Worm (Caenorhabditis elegans) whole organism, L3 larva: ENCODE results near the gene dhs-9.

Experiments used
- R02D3.7 ChIP-seq: fragments of 150-350 bp; optimal IDR thresholded peaks from 2 replicates; lab custom pipeline; 2014; ENCODE audit warnings: missing biosample characterization, missing genetic modification characterization
- ZK546.5 ChIP-seq: sonication (generic microtip); optimal IDR thresholded peaks from 2 replicates; lab custom pipeline; 2017; ENCODE audit warnings: missing biosample characterization, missing genetic modification characterization
- ama-1 ChIP-seq: fragments of 150-350 bp; optimal IDR thresholded peaks from 2 replicates; lab custom pipeline; 2018
- ceh-28 ChIP-seq: fragments of 150-350 bp; optimal IDR thresholded peaks from 2 replicates; lab custom pipeline; 2014; ENCODE audit warnings: missing biosample characterization, missing genetic modification reagents, missing genetic modification characterization
- ceh-82 ChIP-seq: fragments of 150-350 bp; optimal IDR thresholded peaks from 2 replicates; lab custom pipeline; 2014; ENCODE audit warnings: missing biosample characterization, missing genetic modification characterization
- daf-12 ChIP-seq: fragments of 150-350 bp; optimal IDR thresholded peaks from 2 replicates; lab custom pipeline; 2014; ENCODE audit warnings: missing biosample characterization, missing genetic modification reagents, missing genetic modification characterization
- egl-5 ChIP-seq: fragments of 150-350 bp; optimal IDR thresholded peaks from 2 replicates; lab custom pipeline; 2017; ENCODE audit warnings: missing biosample characterization, missing genetic modification reagents, missing genetic modification characterization, inconsistent platforms
- elt-1 ChIP-seq: fragments of 150-350 bp; optimal IDR thresholded peaks from 2 replicates; lab custom pipeline; 2014; ENCODE audit warnings: missing biosample characterization, missing genetic modification characterization
- elt-2 ChIP-seq: sonication (generic microtip); optimal IDR thresholded peaks from 2 replicates; lab custom pipeline; 2016; ENCODE audit warnings: missing genetic modification reagents, mild to moderate bottlenecking, missing genetic modification characterization, missing compliant biosample characterization
- elt-3 ChIP-seq, 3 experiments: fragments of 150-350 bp in 1 of 3; sonication (generic microtip) in 2 of 3; optimal IDR thresholded peaks; 2 replicates in 2 of 3; 4 replicates in 1 of 3; lab custom pipeline; 2014 to 2017; ENCODE audit warnings: missing biosample characterization in 3 of 3, missing genetic modification characterization in 3 of 3
- fkh-10 ChIP-seq: sonication (generic microtip); optimal IDR thresholded peaks from 2 replicates; lab custom pipeline; 2017; ENCODE audit warnings: missing biosample characterization, missing genetic modification reagents, missing genetic modification characterization
- fos-1 ChIP-seq: fragments of 150-350 bp; optimal IDR thresholded peaks from 2 replicates; lab custom pipeline; 2014; ENCODE audit warnings: missing biosample characterization, missing genetic modification characterization
- hmg-11 ChIP-seq: sonication (generic microtip); optimal IDR thresholded peaks from 2 replicates; lab custom pipeline; 2016; ENCODE audit warnings: missing genetic modification characterization, missing compliant biosample characterization
- jun-1 ChIP-seq: fragments of 150-350 bp; optimal IDR thresholded peaks from 2 replicates; lab custom pipeline; 2014; ENCODE audit warnings: missing biosample characterization, missing genetic modification reagents, missing genetic modification characterization
- lin-15B ChIP-seq: fragments of 150-350 bp; optimal IDR thresholded peaks from 2 replicates; lab custom pipeline; 2014; ENCODE audit warnings: missing biosample characterization, missing genetic modification characterization
- lin-39 ChIP-seq: fragments of 150-350 bp; optimal IDR thresholded peaks from 2 replicates; lab custom pipeline; 2018; ENCODE audit warnings: missing biosample characterization, missing genetic modification reagents, missing genetic modification characterization
- lsy-12 ChIP-seq: sonication (generic microtip); optimal IDR thresholded peaks from 2 replicates; lab custom pipeline; 2016; ENCODE audit warnings: mild to moderate bottlenecking, missing genetic modification characterization, missing compliant biosample characterization
- mml-1 ChIP-seq: fragments of 150-350 bp; sonication (generic microtip); optimal IDR thresholded peaks from 3 replicates; lab custom pipeline; 2014; ENCODE audit warnings: missing biosample characterization, missing genetic modification characterization
- nfya-1 ChIP-seq: sonication (generic microtip); optimal IDR thresholded peaks from 2 replicates; lab custom pipeline; 2017; ENCODE audit warnings: missing genetic modification characterization, mild to moderate bottlenecking, missing compliant biosample characterization, antibody characterized with exemption, moderate library complexity; ENCODE audit not compliant: insufficient read depth
- nhr-12 ChIP-seq: fragments of 150-350 bp; optimal IDR thresholded peaks from 2 replicates; lab custom pipeline; 2014; ENCODE audit warnings: missing biosample characterization, missing genetic modification characterization
- nhr-23 ChIP-seq: fragments of 150-350 bp; optimal IDR thresholded peaks from 2 replicates; lab custom pipeline; 2014; ENCODE audit warnings: missing biosample characterization, missing genetic modification reagents, missing genetic modification characterization
- nhr-237 ChIP-seq: fragments of 150-350 bp; optimal IDR thresholded peaks from 2 replicates; lab custom pipeline; 2014; ENCODE audit warnings: missing biosample characterization, missing genetic modification characterization
- nhr-25 ChIP-seq: sonication (generic microtip); optimal IDR thresholded peaks from 2 replicates; lab custom pipeline; 2017; ENCODE audit warnings: missing biosample characterization, missing genetic modification characterization
- nhr-28 ChIP-seq: fragments of 150-350 bp; optimal IDR thresholded peaks from 2 replicates; lab custom pipeline; 2014; ENCODE audit warnings: missing biosample characterization, missing genetic modification characterization
- nhr-43 ChIP-seq: sonication (generic microtip); optimal IDR thresholded peaks from 2 replicates; lab custom pipeline; 2016; ENCODE audit warnings: mild to moderate bottlenecking, missing genetic modification characterization, missing compliant biosample characterization; ENCODE audit not compliant: poor library complexity, severe bottlenecking
- nhr-76 ChIP-seq: fragments of 150-350 bp; sonication (generic microtip); optimal IDR thresholded peaks from 5 replicates; lab custom pipeline; 2014; ENCODE audit warnings: missing biosample characterization, missing genetic modification characterization
- nhr-77 ChIP-seq: fragments of 150-350 bp; optimal IDR thresholded peaks from 2 replicates; lab custom pipeline; 2014; ENCODE audit warnings: missing biosample characterization, missing genetic modification characterization
- pha-4 ChIP-seq: fragments of 150-350 bp; optimal IDR thresholded peaks from 2 replicates; lab custom pipeline; 2014; ENCODE audit warnings: missing biosample characterization, missing genetic modification reagents, missing genetic modification characterization
- pqm-1 ChIP-seq: fragments of 150-350 bp; optimal IDR thresholded peaks from 2 replicates; lab custom pipeline; 2017; ENCODE audit warnings: missing biosample characterization, missing genetic modification characterization, inconsistent platforms
- snpc-4 ChIP-seq: fragments of 150-350 bp; optimal IDR thresholded peaks from 2 replicates; lab custom pipeline; 2014; ENCODE audit warnings: missing biosample characterization, missing genetic modification characterization
- tbx-2 ChIP-seq: sonication (generic microtip); optimal IDR thresholded peaks from 2 replicates; lab custom pipeline; 2016; ENCODE audit warnings: mild to moderate bottlenecking, missing genetic modification characterization, missing compliant biosample characterization
- unc-62 ChIP-seq: fragments of 150-350 bp; sonication (generic microtip); optimal IDR thresholded peaks from 4 replicates; lab custom pipeline; 2014; ENCODE audit warnings: missing biosample characterization, missing genetic modification reagents, missing genetic modification characterization
- zag-1 ChIP-seq: fragments of 150-350 bp; optimal IDR thresholded peaks from 2 replicates; lab custom pipeline; 2014; ENCODE audit warnings: missing biosample characterization, missing genetic modification characterization
- ztf-11 ChIP-seq: fragments of 150-350 bp; optimal IDR thresholded peaks from 2 replicates; lab custom pipeline; 2014; ENCODE audit warnings: missing biosample characterization, missing genetic modification characterization
- ztf-4 ChIP-seq: fragments of 150-350 bp; optimal IDR thresholded peaks from 2 replicates; lab custom pipeline; 2014; ENCODE audit warnings: missing biosample characterization, missing genetic modification characterization

dhs-9 gene

ce11 chrIII:5375001-5375532 is 7.2 kb upstream of the dhs-9 start:
- peak; percentile 19 for TF ChIP-seq nfya-1 (tag; lab: Kevin White, UChicago)
- no peak for TF ChIP-seq ama-1 (lab: Kevin White, UChicago)
- peak; percentile 16 for TF ChIP-seq pha-4 (tag; lab: Kevin White, UChicago)

DNA sequence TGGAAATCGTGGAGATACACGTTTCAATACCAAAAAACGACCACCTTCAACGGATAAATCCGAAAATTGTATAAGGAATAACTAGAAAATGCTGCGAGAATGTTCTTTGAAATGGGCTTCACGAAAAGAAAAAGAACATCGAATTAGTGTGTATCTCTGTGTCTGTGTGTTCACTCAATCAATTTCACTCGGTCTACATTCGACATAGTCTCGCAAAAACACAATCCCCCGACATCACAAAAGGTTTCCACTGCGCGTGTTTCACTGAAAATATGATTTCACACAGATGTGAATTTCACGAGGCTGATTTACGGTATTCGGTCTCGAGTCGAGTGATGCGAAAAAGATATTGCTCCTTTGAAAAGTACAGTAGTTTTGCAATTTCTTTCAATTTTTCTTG is 5.9 kb upstream of the dhs-9 start:
- TF ChIP-seq nhr-25 (peak; percentile 5), elt-2 (no peak), elt-1 (tag; lab: Kevin White, UChicago) (no peak), ama-1 (lab: Kevin White, UChicago) (peak; percentile 34), nhr-12 (tag; lab: Kevin White, UChicago) (no peak)
- TF ChIP-seq, all 47 proteins: peak for 2

DNA sequence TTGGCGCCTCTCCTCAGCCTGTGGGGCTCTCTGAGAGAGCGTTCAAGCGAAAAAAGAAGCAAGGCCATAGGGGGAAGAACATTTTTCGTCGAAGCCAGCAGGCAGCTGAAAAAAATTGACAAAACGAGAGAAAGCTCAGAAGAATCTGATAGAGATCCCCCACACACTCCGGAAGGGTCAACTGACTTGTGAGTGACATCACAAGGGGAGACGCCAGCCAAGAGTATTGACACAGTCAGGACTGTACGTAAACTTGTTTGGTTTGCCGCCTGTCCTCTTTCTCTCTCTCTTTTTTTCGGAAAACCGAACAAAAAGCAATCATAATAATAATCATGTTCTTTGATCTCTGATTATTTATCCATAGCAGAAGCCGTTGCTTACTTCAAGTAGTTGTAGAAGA is 5.0 kb upstream of the dhs-9 start:
- TF ChIP-seq ztf-11 (tag; lab: Kevin White, UChicago) (no peak), nfya-1 (tag; lab: Kevin White, UChicago) (no peak), ama-1 (lab: Kevin White, UChicago) (peak; percentile 66), nhr-43 (tag; lab: Kevin White, UChicago) (peak; percentile 8), fkh-10 (GFP tag; lab: Kevin White, UChicago) (peak; percentile 31), elt-2 (no peak), pha-4 (tag; lab: Kevin White, UChicago) (peak; percentile 90)
- TF ChIP-seq, all 47 proteins: peak for 4

DNA sequence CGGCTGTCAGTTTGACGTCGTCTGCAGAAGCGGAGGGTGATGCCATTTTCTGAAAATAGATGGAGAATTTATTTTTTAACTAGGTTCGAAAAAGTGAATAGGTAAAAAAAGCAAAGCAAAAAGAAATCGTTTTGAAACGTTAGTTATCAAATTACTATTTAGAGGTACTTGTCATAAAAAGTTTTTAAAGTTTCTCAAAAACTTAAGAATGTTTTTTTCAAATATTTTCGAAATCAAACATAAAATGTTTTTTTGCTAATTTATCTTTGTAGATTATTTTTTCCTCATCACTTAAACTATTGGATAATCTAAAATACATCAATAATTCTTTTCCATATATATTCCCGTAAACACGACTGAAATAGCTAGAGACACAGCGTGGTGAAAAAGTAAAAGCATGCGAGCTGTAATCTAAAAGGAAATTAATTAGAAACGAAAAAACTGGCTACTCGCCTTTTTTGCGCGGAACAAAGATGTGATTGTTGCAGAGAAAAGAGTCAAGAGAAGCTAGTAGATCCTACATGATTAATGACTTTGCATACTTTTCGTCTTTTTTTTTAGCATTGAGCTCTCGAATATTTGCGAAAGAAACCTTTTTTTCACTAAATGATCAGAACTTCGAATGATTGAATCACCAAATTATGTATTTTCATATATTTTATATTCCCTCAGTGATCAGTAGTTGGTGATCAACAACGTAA is 3.5 kb upstream of the dhs-9 start, which contains the start of gene szy-2:
Gene szy-2 (minus strand): TSS at position 51 of the 701 bp plus-strand sequence.
- no peak for TF ChIP-seq snpc-4 (tag; lab: Kevin White, UChicago)
- TF ChIP-seq lin-39 = peak; percentile 64

DNA sequence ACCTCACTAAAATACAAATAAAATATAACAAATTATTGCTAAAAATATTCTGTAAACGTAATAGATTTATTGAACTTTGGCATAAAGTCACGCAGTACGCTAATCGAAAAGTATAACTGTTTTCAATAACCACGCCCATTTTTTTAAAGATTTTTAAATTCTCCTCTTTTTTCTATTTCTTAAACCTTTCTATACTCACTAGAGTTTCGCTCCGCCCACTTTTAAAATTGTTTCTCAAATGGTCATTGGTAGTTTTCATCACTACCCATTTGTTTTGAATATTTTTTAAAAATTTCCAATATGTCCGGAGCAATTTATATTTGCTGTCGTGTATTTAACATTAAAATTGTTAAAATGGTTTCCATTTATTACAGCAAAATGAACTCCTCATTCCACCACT is 5.9 kb downstream of the dhs-9 start, which contains the start of gene Y32H12A.1:
Gene Y32H12A.1 (plus strand): TSS at position 301 of the 400 bp plus-strand sequence.
- TF ChIP-seq nhr-76 (tag; lab: Kevin White, UChicago) = no peak
- no peak for TF ChIP-seq zag-1 (tag; lab: Kevin White, UChicago)
- TF ChIP-seq elt-3 (tag; optimal IDR thresholded peaks at IDR 0.05; lab: Kevin White, UChicago) = no peak
- TF ChIP-seq ama-1 (lab: Kevin White, UChicago) = no peak
- TF ChIP-seq ztf-11 (tag; lab: Kevin White, UChicago) = no peak
- no peak for TF ChIP-seq ceh-28
- TF ChIP-seq nhr-77 (tag; lab: Kevin White, UChicago) = no peak
- no peak for TF ChIP-seq hmg-11
- no peak for TF ChIP-seq ZK546.5 (tag; lab: Kevin White, UChicago)
- no peak for TF ChIP-seq nhr-25
- TF ChIP-seq tbx-2 (tag; lab: Kevin White, UChicago) = no peak
- no peak for TF ChIP-seq pqm-1
- TF ChIP-seq ceh-82 (tag; lab: Kevin White, UChicago) = no peak
- no peak for TF ChIP-seq nfya-1 (tag; lab: Kevin White, UChicago)
- TF ChIP-seq elt-2 = no peak
- TF ChIP-seq unc-62 (GFP tag; lab: Kevin White, UChicago) = no peak
- TF ChIP-seq mml-1 (tag; lab: Kevin White, UChicago) = no peak
- no peak for TF ChIP-seq nhr-12 (tag; lab: Kevin White, UChicago)
- TF ChIP-seq egl-5 (tag; lab: Kevin White, UChicago) = no peak
- TF ChIP-seq nhr-43 (tag; lab: Kevin White, UChicago) = no peak

ce11 chrIII:5349250-5349649 is 18.6 kb downstream of the dhs-9 start, which contains the start of gene thoc-5:
thoc-5 (minus strand) TSS chrIII:5349401.
- peak; percentile 25 for TF ChIP-seq elt-2
- TF ChIP-seq nhr-43 (tag; lab: Kevin White, UChicago) = peak; percentile 93
- peak; percentile 32 for TF ChIP-seq hmg-11
- peak; percentile 18 for TF ChIP-seq egl-5 (tag; lab: Kevin White, UChicago)
- TF ChIP-seq fkh-10 (GFP tag; lab: Kevin White, UChicago) = no peak
- TF ChIP-seq daf-12 = no peak
- TF ChIP-seq elt-3 (tag; optimal IDR thresholded peaks at IDR 0.05; lab: Kevin White, UChicago) = no peak
- TF ChIP-seq ceh-82 (tag; lab: Kevin White, UChicago) = peak; percentile 37
- TF ChIP-seq pqm-1 = peak; percentile 31
- peak; percentile 16 for TF ChIP-seq lin-39
- TF ChIP-seq ztf-4 (tag; lab: Kevin White, UChicago) = no peak
- TF ChIP-seq ceh-28 = peak; percentile 53
- peak; percentile 61 for TF ChIP-seq nhr-25
- TF ChIP-seq nhr-237 (tag; lab: Kevin White, UChicago) = no peak
- peak; percentile 74 for TF ChIP-seq snpc-4 (tag; lab: Kevin White, UChicago)
- no peak for TF ChIP-seq elt-1 (tag; lab: Kevin White, UChicago)
- no peak for TF ChIP-seq ZK546.5 (tag; lab: Kevin White, UChicago)
- peak; percentile 86 for TF ChIP-seq lsy-12
- TF ChIP-seq nhr-28 (tag; lab: Kevin White, UChicago) = no peak
- peak; percentile 80 for TF ChIP-seq pha-4 (tag; lab: Kevin White, UChicago)
- peak; percentile 86 for TF ChIP-seq lin-15B
- TF ChIP-seq nhr-23 (tag; lab: Kevin White, UChicago) = peak; percentile 80
- no peak for TF ChIP-seq fos-1
- TF ChIP-seq jun-1 (tag; lab: Kevin White, UChicago) = peak; percentile 37
- TF ChIP-seq R02D3.7 (tag; lab: Kevin White, UChicago) = peak; percentile 41
- TF ChIP-seq nfya-1 (tag; lab: Kevin White, UChicago) = peak; percentile 79
- TF ChIP-seq, all 47 proteins: peak for 17
